Fruit fly (Drosophila melanogaster): ENCODE results near the gene CG12974.

DNA sequence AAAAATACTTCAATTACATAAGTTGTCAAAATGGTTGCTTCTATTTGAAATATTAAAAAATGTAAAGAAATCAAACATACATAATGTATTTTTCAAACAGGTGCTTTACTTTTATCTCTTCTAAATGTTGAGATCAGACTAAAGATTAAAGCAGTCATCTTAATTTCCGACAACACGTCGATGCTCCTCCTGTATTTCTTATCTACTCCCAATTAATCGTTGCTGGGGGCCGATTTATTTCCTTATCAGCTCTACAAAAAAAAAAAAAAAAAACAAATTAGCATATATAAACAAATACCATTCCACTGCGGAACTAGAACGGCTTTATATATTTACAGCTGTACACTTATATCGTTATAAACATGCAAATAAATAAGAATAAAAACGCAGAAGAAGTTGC is 4.1 kb downstream of the CG12974 start:
- no peak for TF ChIP-seq CG8478 (optimal IDR thresholded peaks at IDR 0.05)
- TF ChIP-seq CTCF (optimal IDR thresholded peaks at IDR 0.05), result no peak
